Fruit fly (Drosophila melanogaster): ENCODE data around the gene CG12517.

The CG12517 gene

dm6 chr2L:10901685-10902084 is 31.7 kb downstream of the CG12517 start, which contains the start of gene CG14070:
TSS of gene CG14070 (minus strand) at chr2L:10901785.
- TF ChIP-seq noc (tag; optimal IDR thresholded peaks at IDR 0.05) = no peak

dm6 chr2L:10908793-10909192 is 38.8 kb downstream of the CG12517 start, which contains the start of gene CG7309:
TSS of gene CG7309 (minus strand) at chr2L:10908893.
- no peak for TF ChIP-seq noc (tag; optimal IDR thresholded peaks at IDR 0.05)

DNA sequence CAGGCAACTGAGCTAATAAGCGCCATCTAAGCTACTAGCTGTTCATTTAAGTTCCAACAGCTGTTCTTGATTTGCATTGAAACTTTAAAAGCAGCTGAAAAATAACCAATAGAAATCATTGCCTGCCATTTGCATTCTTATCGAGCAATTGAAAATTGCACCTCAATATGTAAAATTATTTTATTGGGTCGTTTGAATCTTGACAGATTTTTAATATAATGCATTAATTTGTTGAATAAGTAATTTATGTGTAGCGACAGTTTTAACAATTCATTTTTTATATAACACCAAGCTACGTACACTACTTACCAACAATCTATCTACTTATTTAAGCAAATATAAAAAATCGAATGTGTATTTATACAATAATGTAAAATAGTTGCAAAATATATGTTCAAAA is 40.6 kb downstream of the CG12517 start, which contains the start of gene CG14069:
Gene CG14069 (minus strand): TSS at position 101 of the 400 bp plus-strand sequence.
- TF ChIP-seq noc (tag; optimal IDR thresholded peaks at IDR 0.05) = no peak
